Fruit fly (Drosophila melanogaster) whole organism, embryonic: Measurements from ENCODE around the gene CG31313.

Experiments used
- B-H1 ChIP-seq: fragments of 200-800 bp; sonication (Bioruptor generic); IDR thresholded peaks from 3 replicates; pipeline ENCODE4 v1.3.6; 2022; ENCODE audit warnings: missing biosample characterization, missing genetic modification characterization
- BEAF-32 ChIP-seq: fragments of 200-800 bp; sonication (Bioruptor generic); optimal IDR thresholded peaks from 3 replicates; lab custom pipeline; 2017; ENCODE audit warnings: missing biosample characterization, missing genetic modification characterization, mild to moderate bottlenecking, moderate library complexity, missing genetic modification reagents
- CG10321 ChIP-seq: fragments of 200-800 bp; sonication (Bioruptor generic); IDR thresholded peaks from 2 replicates; pipeline ENCODE4 v1.3.6; 2022; ENCODE audit warnings: missing biosample characterization, missing genetic modification characterization
- CG10654 ChIP-seq: fragments of 200-800 bp; sonication (Bioruptor generic); optimal IDR thresholded peaks from 2 replicates; lab custom pipeline; 2016; ENCODE audit warnings: missing biosample characterization, missing genetic modification characterization
- CG11085 ChIP-seq: fragments of 200-800 bp; sonication (Bioruptor generic); IDR thresholded peaks from 2 replicates; pipeline ENCODE4 v1.3.6; 2022; ENCODE audit warnings: missing biosample characterization, missing genetic modification characterization
- CG13123 ChIP-seq: fragments of 200-800 bp; sonication (Bioruptor generic); optimal IDR thresholded peaks from 2 replicates; lab custom pipeline; 2016; ENCODE audit warnings: missing biosample characterization, missing genetic modification characterization
- CG13287 ChIP-seq: fragments of 200-800 bp; sonication (Bioruptor generic); IDR thresholded peaks from 2 replicates; pipeline ENCODE4 v1.3.6; 2022; ENCODE audit warnings: missing biosample characterization, missing genetic modification characterization; ENCODE audit not compliant: partially characterized antibody
- CG14050 ChIP-seq: fragments of 200-800 bp; sonication (Bioruptor generic); IDR thresholded peaks from 3 replicates; pipeline ENCODE4 v1.3.6; 2022; ENCODE audit warnings: missing biosample characterization, missing genetic modification characterization
- CG1647 ChIP-seq: fragments of 200-800 bp; sonication (Bioruptor generic); optimal IDR thresholded peaks from 3 replicates; lab custom pipeline; 2016; ENCODE audit warnings: missing biosample characterization, missing genetic modification characterization
- CG16813 ChIP-seq: fragments of 200-800 bp; sonication (Bioruptor generic); IDR thresholded peaks from 3 replicates; pipeline ENCODE4 v1.3.6; 2022; ENCODE audit warnings: missing biosample characterization, missing genetic modification characterization; ENCODE audit not compliant: partially characterized antibody
- CG16815 ChIP-seq: fragments of 200-800 bp; sonication (Bioruptor generic); optimal IDR thresholded peaks from 3 replicates; lab custom pipeline; 2017; ENCODE audit warnings: missing biosample characterization, mild to moderate bottlenecking, missing genetic modification characterization
- CG17612 ChIP-seq: fragments of 200-800 bp; sonication (Bioruptor generic); IDR thresholded peaks from 2 replicates; pipeline ENCODE4 v1.3.6; 2022; ENCODE audit warnings: missing biosample characterization, missing genetic modification characterization
- CG17829 ChIP-seq: fragments of 200-800 bp; optimal IDR thresholded peaks from 2 replicates; lab custom pipeline; 2019; ENCODE audit warnings: missing biosample characterization, mild to moderate bottlenecking, missing genetic modification characterization, moderate library complexity
- CG1792 ChIP-seq: fragments of 200-800 bp; sonication (Bioruptor generic); optimal IDR thresholded peaks from 2 replicates; lab custom pipeline; 2016; ENCODE audit warnings: missing biosample characterization, missing genetic modification characterization
- CG1832 ChIP-seq: fragments of 200-800 bp; sonication (Bioruptor generic); optimal IDR thresholded peaks from 2 replicates; lab custom pipeline; 2017; ENCODE audit warnings: missing biosample characterization, mild to moderate bottlenecking, missing genetic modification characterization, inconsistent platforms
- CG18619 ChIP-seq: fragments of 200-800 bp; sonication (Bioruptor generic); optimal IDR thresholded peaks from 3 replicates; lab custom pipeline; 2017; ENCODE audit warnings: missing biosample characterization, mild to moderate bottlenecking, missing genetic modification characterization
- CG2129 ChIP-seq: fragments of 200-800 bp; sonication (Bioruptor generic); IDR thresholded peaks from 2 replicates; pipeline ENCODE4 v1.3.6; 2022; ENCODE audit warnings: missing biosample characterization, missing genetic modification characterization; ENCODE audit not compliant: partially characterized antibody
- CG2712 ChIP-seq: fragments of 200-800 bp; optimal IDR thresholded peaks from 3 replicates; lab custom pipeline; 2019; ENCODE audit warnings: missing biosample characterization, mild to moderate bottlenecking, missing genetic modification characterization, moderate library complexity
- CG5953 ChIP-seq: fragments of 200-800 bp; sonication (Bioruptor generic); IDR thresholded peaks from 2 replicates; pipeline ENCODE4 v1.3.6; 2022; ENCODE audit warnings: missing biosample characterization, missing genetic modification characterization
- CG6791 ChIP-seq: fragments of 200-800 bp; sonication (Bioruptor generic); IDR thresholded peaks from 3 replicates; pipeline ENCODE4 v1.3.6; 2022; ENCODE audit warnings: missing biosample characterization, missing genetic modification characterization; ENCODE audit not compliant: partially characterized antibody
- CG7963 ChIP-seq: fragments of 200-800 bp; sonication (Bioruptor generic); IDR thresholded peaks from 3 replicates; pipeline ENCODE4 v1.3.6; 2022; ENCODE audit warnings: missing biosample characterization, missing genetic modification characterization; ENCODE audit not compliant: partially characterized antibody
- CG9797 ChIP-seq: fragments of 200-800 bp; sonication (Bioruptor generic); optimal IDR thresholded peaks from 3 replicates; lab custom pipeline; 2018; ENCODE audit warnings: missing biosample characterization, mild to moderate bottlenecking, missing genetic modification characterization
- Jarid2 ChIP-seq: fragments of 200-800 bp; sonication (Bioruptor generic); optimal IDR thresholded peaks from 3 replicates; lab custom pipeline; 2017; ENCODE audit warnings: mild to moderate bottlenecking, missing biosample characterization, missing genetic modification reagents, missing genetic modification characterization
- Med ChIP-seq: fragments of 200-800 bp; sonication (Bioruptor generic); peaks from one replicate; lab custom pipeline; 2016; ENCODE audit warnings: missing biosample characterization, missing genetic modification characterization, mild to moderate bottlenecking, inconsistent platforms, moderate library complexity
- Mes4 ChIP-seq: fragments of 200-800 bp; sonication (Bioruptor generic); optimal IDR thresholded peaks from 2 replicates; lab custom pipeline; 2016; ENCODE audit warnings: missing biosample characterization, missing genetic modification characterization
- Nf-YC ChIP-seq: fragments of 200-800 bp; optimal IDR thresholded peaks from 3 replicates; lab custom pipeline; 2019; ENCODE audit warnings: missing biosample characterization, mild to moderate bottlenecking, missing genetic modification characterization, moderate library complexity
- Sox102F ChIP-seq: fragments of 200-800 bp; sonication (Bioruptor generic); optimal IDR thresholded peaks from 2 replicates; lab custom pipeline; 2018; ENCODE audit warnings: missing biosample characterization, mild to moderate bottlenecking, missing genetic modification characterization, moderate library complexity
- Stat92E ChIP-seq, 3 experiments: fragments of >200 bp in 2 of 3; fragments of 200-800 bp in 1 of 3; sonication (Bioruptor generic) in 1 of 3; optimal IDR thresholded peaks; 2 replicates each; lab custom pipeline; 2017 to 2019; ENCODE audit warnings: missing biosample characterization in 3 of 3, missing genetic modification characterization in 3 of 3, mild to moderate bottlenecking in 1 of 3, moderate library complexity in 1 of 3
- Usf ChIP-seq: fragments of 200-800 bp; sonication (Bioruptor generic); optimal IDR thresholded peaks from 2 replicates; lab custom pipeline; 2017; ENCODE audit warnings: missing genotype, missing biosample characterization, missing genetic modification characterization
- YL-1 ChIP-seq: fragments of 200-800 bp; sonication (Bioruptor generic); optimal IDR thresholded peaks from 3 replicates; lab custom pipeline; 2017; ENCODE audit warnings: missing biosample characterization, mild to moderate bottlenecking, missing genetic modification characterization
- ash1 ChIP-seq: fragments of 200-800 bp; sonication (Bioruptor generic); optimal IDR thresholded peaks from 2 replicates; lab custom pipeline; 2018; ENCODE audit warnings: missing biosample characterization, mild to moderate bottlenecking, missing genetic modification characterization
- ato ChIP-seq: fragments of 200-800 bp; sonication (Bioruptor generic); IDR thresholded peaks from 2 replicates; pipeline ENCODE4 v1.3.6; 2022; ENCODE audit warnings: missing biosample characterization, missing genetic modification characterization; ENCODE audit not compliant: partially characterized antibody
- crc ChIP-seq: fragments of 200-800 bp; sonication (Bioruptor generic); optimal IDR thresholded peaks from 2 replicates; lab custom pipeline; 2016; ENCODE audit warnings: missing biosample characterization, missing genetic modification characterization
- danr ChIP-seq: fragments of 200-800 bp; sonication (Bioruptor generic); IDR thresholded peaks from 2 replicates; pipeline ENCODE4 v1.3.6; 2022; ENCODE audit warnings: missing biosample characterization, missing genetic modification characterization
- hbn ChIP-seq: fragments of 200-800 bp; sonication (Bioruptor generic); IDR thresholded peaks from 2 replicates; pipeline ENCODE4 v1.3.6; 2022; ENCODE audit warnings: missing biosample characterization, missing genetic modification characterization; ENCODE audit not compliant: partially characterized antibody
- jumu ChIP-seq: fragments of 200-800 bp; sonication (Bioruptor generic); optimal IDR thresholded peaks from 3 replicates; lab custom pipeline; 2016; ENCODE audit warnings: missing biosample characterization, missing genetic modification characterization
- kni ChIP-seq: fragments of 200-800 bp; sonication (Bioruptor generic); optimal IDR thresholded peaks from 3 replicates; lab custom pipeline; 2017; ENCODE audit warnings: mild to moderate bottlenecking, missing biosample characterization, missing genetic modification reagents, missing genetic modification characterization
- lbe ChIP-seq: fragments of 200-800 bp; sonication (Bioruptor generic); optimal IDR thresholded peaks from 2 replicates; lab custom pipeline; 2016; ENCODE audit warnings: missing biosample characterization, mild to moderate bottlenecking, missing genetic modification characterization
- mirr ChIP-seq: fragments of 200-800 bp; sonication (Bioruptor generic); optimal IDR thresholded peaks from 3 replicates; lab custom pipeline; 2018; ENCODE audit warnings: missing biosample characterization, mild to moderate bottlenecking, missing genetic modification characterization
- nau ChIP-seq: fragments of 200-800 bp; sonication (Bioruptor generic); optimal IDR thresholded peaks from 3 replicates; lab custom pipeline; 2017; ENCODE audit warnings: missing biosample characterization, mild to moderate bottlenecking, missing genetic modification characterization, missing genetic modification reagents
- org-1 ChIP-seq: fragments of 200-800 bp; sonication (Bioruptor generic); optimal IDR thresholded peaks from 2 replicates; lab custom pipeline; 2017; ENCODE audit warnings: missing biosample characterization, missing genetic modification characterization
- pan ChIP-seq, 4 experiments: fragments of >200 bp in 3 of 4; fragments of 200-800 bp in 1 of 4; sonication (Bioruptor generic) in 1 of 4; optimal IDR thresholded peaks in 3 of 4; IDR thresholded peaks in 1 of 4; 2 replicates each; pipeline versions ENCODE4 v1.3.6 to Lab custom; 2017 to 2022; ENCODE audit warnings: missing biosample characterization in 2 of 4, missing genetic modification characterization in 2 of 4, mixed read lengths in 1 of 4
- psq ChIP-seq: fragments of 200-800 bp; sonication (Bioruptor generic); optimal IDR thresholded peaks from 2 replicates; lab custom pipeline; 2017; ENCODE audit warnings: missing biosample characterization, missing genetic modification characterization
- slbo ChIP-seq: fragments of 200-800 bp; sonication (Bioruptor generic); IDR thresholded peaks from 2 replicates; pipeline ENCODE4 v1.3.6; 2022; ENCODE audit warnings: missing biosample characterization, missing genetic modification characterization
- sob ChIP-seq: fragments of 200-800 bp; sonication (Bioruptor generic); IDR thresholded peaks from 2 replicates; pipeline ENCODE4 v1.3.6; 2022; ENCODE audit warnings: missing biosample characterization, missing genetic modification characterization
- trh ChIP-seq: fragments of 200-800 bp; sonication (Bioruptor generic); optimal IDR thresholded peaks from 2 replicates; lab custom pipeline; 2016; ENCODE audit warnings: missing biosample characterization, missing genetic modification characterization
- tx ChIP-seq: fragments of 200-800 bp; sonication (Bioruptor generic); optimal IDR thresholded peaks from 2 replicates; lab custom pipeline; 2016; ENCODE audit warnings: missing biosample characterization, missing genetic modification characterization

CG31313 gene

DNA sequence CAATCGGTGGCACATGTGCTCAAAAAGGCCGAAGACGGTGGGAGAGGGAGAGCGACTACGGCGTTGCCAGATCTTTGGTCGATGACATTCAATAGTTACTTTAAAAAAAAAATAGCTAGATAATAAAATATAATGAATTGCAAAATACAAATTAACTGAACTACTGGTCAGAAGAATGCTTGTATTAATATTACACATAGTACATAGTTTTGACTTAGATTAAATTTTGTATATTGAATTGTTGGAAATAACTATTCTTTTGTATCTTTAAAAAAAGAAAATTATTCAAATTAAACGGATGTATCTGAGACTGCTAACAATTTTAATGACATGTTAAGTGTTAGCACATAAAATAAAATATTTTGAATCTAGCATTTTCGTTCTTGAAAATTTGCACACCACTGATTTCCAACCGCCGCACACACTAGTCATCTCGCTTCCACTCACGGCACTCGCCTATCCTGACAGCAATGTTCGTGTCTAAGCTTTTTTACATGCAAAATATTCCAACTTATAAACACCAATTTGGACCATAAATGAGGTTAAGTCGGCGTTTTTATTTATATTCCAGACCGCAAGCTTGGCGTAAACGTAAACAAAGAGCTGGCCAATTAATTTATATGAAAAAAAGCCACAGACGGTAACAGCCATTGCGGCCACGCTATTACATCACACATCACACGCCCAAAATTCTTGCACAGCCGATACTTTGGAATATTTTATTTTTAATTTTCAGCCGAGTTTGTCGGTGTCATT, 7.9 kb upstream of the CG31313 start (continued):
- 0 out of 2 replicates have a peak, but pooled peaks have one; percentile 31 for TF ChIP-seq danr (GFP tag; lab: Robert Waterston, UW)
- TF ChIP-seq Med (GFP tag; lab: Kevin White, UChicago): peak; percentile 79
- TF ChIP-seq jumu (GFP tag; lab: Kevin White, UChicago): peak; percentile 39
- no peak for TF ChIP-seq CG17612 (GFP tag; lab: Robert Waterston, UW)
- TF ChIP-seq sob (GFP tag; lab: Robert Waterston, UW): peak; percentile 50; the same call in 1 of the 2 replicates
- TF ChIP-seq org-1 (GFP tag; lab: Kevin White, UChicago): peak; percentile 43
- TF ChIP-seq crc (GFP tag; lab: Kevin White, UChicago): peak; percentile 7
- peak; percentile 57 for TF ChIP-seq CG10654 (GFP tag; lab: Kevin White, UChicago)
- TF ChIP-seq CG5953 (GFP tag; lab: Robert Waterston, UW): no peak
- TF ChIP-seq hbn (GFP tag; lab: Robert Waterston, UW): no peak; the same call in 1 of the 2 replicates
- peak; percentile 57 for TF ChIP-seq BEAF-32 (GFP tag; lab: Kevin White, UChicago)
- TF ChIP-seq CG16815 (GFP tag; lab: Kevin White, UChicago): peak; percentile 71
- TF ChIP-seq psq (GFP tag; lab: Kevin White, UChicago): peak; percentile 92
- peak; percentile 53 for TF ChIP-seq YL-1 (GFP tag; lab: Kevin White, UChicago)
- TF ChIP-seq CG11085: peak; percentile 43; the same call in 1 of the 2 replicates
- TF ChIP-seq CG2129 (GFP tag; lab: Robert Waterston, UW): no peak
- peak; percentile 73 for TF ChIP-seq CG2712 (tag; lab: Kevin White, UChicago)
- peak; percentile 77 for TF ChIP-seq Sox102F (GFP tag; lab: Kevin White, UChicago)
- TF ChIP-seq ash1 (GFP tag; lab: Kevin White, UChicago): no peak
- peak; percentile 38 for TF ChIP-seq nau
- peak; percentile 23; the same call in 1 of the 3 replicates for TF ChIP-seq CG14050 (GFP tag; lab: Robert Waterston, UW)
- TF ChIP-seq mirr (GFP tag; lab: Kevin White, UChicago): no peak
- TF ChIP-seq Stat92E (GFP tag; optimal IDR thresholded peaks at IDR 0.05; lab: Kevin White, UChicago): no peak
- no peak for TF ChIP-seq CG6791 (GFP tag; lab: Robert Waterston, UW)
- TF ChIP-seq CG1792 (GFP tag; lab: Kevin White, UChicago): peak; percentile 22
- no peak for TF ChIP-seq Mes4 (GFP tag; lab: Kevin White, UChicago)
- no peak for TF ChIP-seq Jarid2 (GFP tag; lab: Kevin White, UChicago)
- no peak for TF ChIP-seq CG7963 (GFP tag; lab: Robert Waterston, UW)
- TF ChIP-seq CG9797 (GFP tag; lab: Kevin White, UChicago): no peak
- no peak for TF ChIP-seq CG1647 (GFP tag; lab: Kevin White, UChicago)
- no peak for TF ChIP-seq CG16813 (GFP tag; lab: Robert Waterston, UW)
- TF ChIP-seq CG1832: peak; percentile 5
- peak; percentile 18 for TF ChIP-seq kni (GFP tag; lab: Kevin White, UChicago)
- no peak for TF ChIP-seq pan (optimal IDR thresholded peaks at IDR 0.05; lab: Kevin White, UChicago)
- peak in 1 of 2 experiments; percentile 52 for TF ChIP-seq pan (GFP tag; optimal IDR thresholded peaks at IDR 0.05 in 1 of 2, IDR thresholded peaks at IDR 0.05 in 1 of 2)
- TF ChIP-seq ato (GFP tag; lab: Robert Waterston, UW): no peak
- TF ChIP-seq CG13287 (GFP tag; lab: Robert Waterston, UW): no peak
- TF ChIP-seq lbe (GFP tag; lab: Kevin White, UChicago): no peak
- TF ChIP-seq B-H1 (GFP tag; lab: Robert Waterston, UW): peak; percentile 49; the same call in 2 of the 3 replicates
- TF ChIP-seq slbo (GFP tag; lab: Robert Waterston, UW): peak; percentile 84
- TF ChIP-seq CG10321: peak; percentile 92
- TF ChIP-seq CG18619 (GFP tag; lab: Kevin White, UChicago): peak; percentile 70
- TF ChIP-seq tx (GFP tag; lab: Kevin White, UChicago): no peak
- peak; percentile 69 for TF ChIP-seq CG17829 (tag; lab: Kevin White, UChicago)
- TF ChIP-seq CG13123 (GFP tag; lab: Kevin White, UChicago): peak; percentile 60
- TF ChIP-seq Nf-YC (tag; lab: Kevin White, UChicago): peak; percentile 51
- peak; percentile 30 for TF ChIP-seq Usf
- TF ChIP-seq trh (GFP tag; lab: Kevin White, UChicago): peak; percentile 44
